Worm (Caenorhabditis elegans) whole organism, L4 larva: Measurements from ENCODE around the gene dct-6.

Source experiments
- ces-1 ChIP-seq: fragments of 150-350 bp; sonication (generic microtip); optimal IDR thresholded peaks from 4 replicates; lab custom pipeline; 2014; ENCODE audit warnings: missing biosample characterization, missing genetic modification reagents, missing genetic modification characterization
- madf-9 ChIP-seq: fragments of 200-800 bp; sonication (Bioruptor generic); conservative IDR thresholded peaks from 2 replicates; pipeline ENCODE4 v1.3.6; 2022; ENCODE audit warnings: missing genetic modification reagents, missing genetic modification characterization, missing compliant biosample characterization
- mdl-1 ChIP-seq, 2 experiments: fragments of 150-350 bp in 1 of 2; sonication (generic microtip) in 1 of 2; optimal IDR thresholded peaks; 2 replicates each; lab custom pipeline; 2014 to 2017; ENCODE audit warnings: missing biosample characterization in 2 of 2, missing genetic modification characterization in 2 of 2
- pha-4 ChIP-seq, 2 experiments: fragments of 150-350 bp in 1 of 2; fragments of 200-800 bp in 1 of 2; sonication (Bioruptor generic) in 1 of 2; IDR thresholded peaks in 1 of 2; optimal IDR thresholded peaks in 1 of 2; 2 replicates each; pipeline versions ENCODE4 v1.3.6 to Lab custom; 2014 to 2022; ENCODE audit warnings: missing genetic modification characterization in 2 of 2, missing genetic modification reagents in 2 of 2, missing biosample characterization in 1 of 2, missing compliant biosample characterization in 1 of 2
- unc-62 ChIP-seq, 3 experiments: fragments of 150-350 bp in 1 of 3; sonication (generic microtip); optimal IDR thresholded peaks in 2 of 3; peaks in 1 of 3; 1 replicate in 1 of 3; 2 replicates in 2 of 3; lab custom pipeline; 2014 to 2017; ENCODE audit warnings: missing biosample characterization in 3 of 3, missing genetic modification characterization in 3 of 3, missing genetic modification reagents in 3 of 3, missing genotype in 1 of 3

DNA sequence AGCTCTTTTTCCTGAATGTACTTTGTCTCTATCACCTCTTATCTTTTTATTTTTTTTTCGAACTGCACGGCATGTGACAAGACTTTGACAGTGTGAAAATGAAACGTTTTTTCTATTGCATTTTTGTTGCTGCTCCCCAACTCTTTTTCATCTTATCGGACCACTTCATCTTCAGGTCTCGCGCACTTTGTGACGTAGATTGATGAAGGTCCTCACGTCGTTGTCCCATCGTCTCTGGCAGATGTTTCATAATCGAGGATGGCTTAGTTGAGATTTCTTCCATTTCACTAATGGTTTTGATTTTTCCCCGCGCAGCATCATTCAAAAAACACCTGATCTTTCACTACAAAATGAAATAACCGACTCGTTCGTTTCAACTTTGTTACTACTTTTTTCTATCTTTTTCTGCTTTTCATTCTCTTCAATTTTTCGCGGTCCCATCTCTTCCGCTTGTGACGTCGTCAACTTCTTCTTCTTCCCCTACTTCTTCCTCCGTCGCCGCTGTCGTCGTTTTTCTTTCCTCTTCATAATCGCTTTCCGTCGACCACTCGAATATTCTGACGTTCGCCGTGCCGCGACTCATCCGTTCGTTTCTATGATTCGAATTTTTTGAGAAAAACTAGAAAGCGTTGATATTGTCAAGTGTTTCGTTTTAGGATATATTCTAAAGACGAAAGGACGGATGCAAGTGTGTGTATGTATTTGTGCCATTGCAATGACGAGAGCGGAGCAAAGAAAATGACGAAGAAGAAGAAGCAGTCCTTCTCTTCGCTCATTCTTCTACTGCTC lies 25.1 kb downstream of the dct-6 start, which contains the start of gene T04C9.2:
- TF ChIP-seq madf-9 (GFP tag; lab: Robert Waterston, UW), result no peak
- no peak for TF ChIP-seq ces-1 (GFP tag; lab: Kevin White, UChicago)
- TF ChIP-seq unc-62 (GFP tag; optimal IDR thresholded peaks at IDR 0.05 in 1 of 2; lab: Kevin White, UChicago), result no peak
- TF ChIP-seq unc-62 (tag; optimal IDR thresholded peaks at IDR 0.05; lab: Kevin White, UChicago), result no peak
- no peak for TF ChIP-seq pha-4 (GFP tag; IDR thresholded peaks at IDR 0.05; lab: Robert Waterston, UW)
- TF ChIP-seq pha-4 (tag; optimal IDR thresholded peaks at IDR 0.05; lab: Kevin White, UChicago), result no peak
- no peak for TF ChIP-seq mdl-1 (tag; optimal IDR thresholded peaks at IDR 0.05; lab: Kevin White, UChicago)
